Worm (Caenorhabditis elegans) whole organism, late embryonic: ENCODE measurements around the gene Y102A5C.2.
"Not testable (repeated sequence)": the region's sequence is repeated elsewhere in the genome, so short reads cannot be mapped to it uniquely, and the experiment has no call there.

ENCODE experiments used
- C38D4.7 ChIP-seq: fragments of 200-800 bp; sonication (Bioruptor generic); optimal IDR thresholded peaks from 2 replicates; lab custom pipeline; 2018; ENCODE audit warnings: mild to moderate bottlenecking, missing genetic modification characterization, moderate library complexity, missing compliant biosample characterization
- F13H6.1 ChIP-seq: sonication (generic microtip); optimal IDR thresholded peaks from 2 replicates; lab custom pipeline; 2016; ENCODE audit warnings: missing genetic modification characterization, missing compliant biosample characterization
- K02D7.2 ChIP-seq: sonication (generic microtip); optimal IDR thresholded peaks from 2 replicates; lab custom pipeline; 2017; ENCODE audit warnings: mild to moderate bottlenecking, missing genetic modification characterization, missing compliant biosample characterization
- ama-1 ChIP-seq: fragments of 150-350 bp; optimal IDR thresholded peaks from 2 replicates; lab custom pipeline; 2014
- ceh-19 ChIP-seq: fragments of 200-800 bp; sonication (Bioruptor generic); optimal IDR thresholded peaks from 2 replicates; lab custom pipeline; 2018; ENCODE audit warnings: mild to moderate bottlenecking, missing genetic modification characterization, missing compliant biosample characterization
- ceh-48 ChIP-seq: sonication (generic microtip); optimal IDR thresholded peaks from 2 replicates; lab custom pipeline; 2016; ENCODE audit warnings: missing genetic modification characterization, inconsistent platforms, missing compliant biosample characterization
- ceh-9 ChIP-seq: sonication (generic microtip); optimal IDR thresholded peaks from 2 replicates; lab custom pipeline; 2016; ENCODE audit warnings: mild to moderate bottlenecking, missing genetic modification characterization, inconsistent platforms, missing compliant biosample characterization
- che-1 ChIP-seq: sonication (generic microtip); optimal IDR thresholded peaks from 2 replicates; lab custom pipeline; 2016; ENCODE audit warnings: mild to moderate bottlenecking, missing genetic modification characterization, missing compliant biosample characterization
- dmd-4 ChIP-seq: sonication (generic microtip); optimal IDR thresholded peaks from 2 replicates; lab custom pipeline; 2016; ENCODE audit warnings: borderline replicate concordance, missing genetic modification characterization, missing compliant biosample characterization
- fax-1 ChIP-seq: sonication (generic microtip); optimal IDR thresholded peaks from 2 replicates; lab custom pipeline; 2016; ENCODE audit warnings: missing genotype, missing genetic modification characterization, missing compliant biosample characterization
- fkh-10 ChIP-seq: fragments of 150-350 bp; optimal IDR thresholded peaks from 2 replicates; lab custom pipeline; 2014; ENCODE audit warnings: missing biosample characterization, missing genetic modification reagents, missing genetic modification characterization
- fkh-6 ChIP-seq: sonication (generic microtip); optimal IDR thresholded peaks from 2 replicates; lab custom pipeline; 2016; ENCODE audit warnings: missing genetic modification characterization, missing compliant biosample characterization
- gmeb-2 ChIP-seq: sonication (generic microtip); optimal IDR thresholded peaks from 2 replicates; lab custom pipeline; 2016; ENCODE audit warnings: missing genetic modification characterization, inconsistent platforms, missing compliant biosample characterization
- hlh-13 ChIP-seq: fragments of 200-800 bp; sonication (Bioruptor generic); optimal IDR thresholded peaks from 2 replicates; lab custom pipeline; 2018; ENCODE audit warnings: mild to moderate bottlenecking, missing genetic modification characterization, missing compliant biosample characterization
- hlh-30 ChIP-seq: sonication (generic microtip); optimal IDR thresholded peaks from 2 replicates; lab custom pipeline; 2017; ENCODE audit warnings: antibody characterized with exemption, missing genetic modification characterization, missing compliant biosample characterization; ENCODE audit not compliant: insufficient read depth
- hlh-6 ChIP-seq: sonication (generic microtip); optimal IDR thresholded peaks from 2 replicates; lab custom pipeline; 2016; ENCODE audit warnings: missing genotype, missing genetic modification characterization, missing compliant biosample characterization
- lim-6 ChIP-seq: sonication (generic microtip); optimal IDR thresholded peaks from 2 replicates; lab custom pipeline; 2016; ENCODE audit warnings: missing genetic modification characterization, missing compliant biosample characterization
- lin-11 ChIP-seq: fragments of 200-800 bp; sonication (Bioruptor generic); optimal IDR thresholded peaks from 2 replicates; lab custom pipeline; 2018; ENCODE audit warnings: mild to moderate bottlenecking, missing genetic modification characterization, missing compliant biosample characterization
- nfya-1 ChIP-seq: sonication (generic microtip); optimal IDR thresholded peaks from 2 replicates; lab custom pipeline; 2017; ENCODE audit warnings: missing genetic modification characterization, mild to moderate bottlenecking, missing compliant biosample characterization, antibody characterized with exemption, moderate library complexity
- nhr-11 ChIP-seq: fragments of 150-350 bp; optimal IDR thresholded peaks from 2 replicates; lab custom pipeline; 2014; ENCODE audit warnings: missing biosample characterization, missing genetic modification characterization
- odd-2 ChIP-seq: sonication (generic microtip); optimal IDR thresholded peaks from 2 replicates; lab custom pipeline; 2017; ENCODE audit warnings: antibody characterized with exemption, mild to moderate bottlenecking, missing genetic modification characterization, missing compliant biosample characterization
- pqm-1 ChIP-seq: sonication (generic microtip); optimal IDR thresholded peaks from 2 replicates; lab custom pipeline; 2016; ENCODE audit warnings: missing genetic modification characterization, missing compliant biosample characterization
- ref-2 ChIP-seq: sonication (generic microtip); optimal IDR thresholded peaks from 2 replicates; lab custom pipeline; 2016; ENCODE audit warnings: missing genetic modification characterization, missing compliant biosample characterization
- rnt-1 ChIP-seq: sonication (generic microtip); optimal IDR thresholded peaks from 2 replicates; lab custom pipeline; 2016; ENCODE audit warnings: missing genetic modification characterization, missing compliant biosample characterization
- ttx-3 ChIP-seq: sonication (generic microtip); optimal IDR thresholded peaks from 2 replicates; lab custom pipeline; 2016; ENCODE audit warnings: missing genetic modification reagents, missing genetic modification characterization, missing compliant biosample characterization
- unc-3 ChIP-seq, 2 experiments: fragments of 200-800 bp in 1 of 2; sonication (Bioruptor generic) in 1 of 2; sonication (generic microtip) in 1 of 2; conservative IDR thresholded peaks in 1 of 2; optimal IDR thresholded peaks in 1 of 2; 2 replicates each; pipeline versions ENCODE4 v1.3.6 to Lab custom; 2016 to 2022; ENCODE audit warnings: missing compliant biosample characterization in 2 of 2, missing genetic modification characterization in 2 of 2, missing genetic modification reagents in 1 of 2
- unc-42 ChIP-seq: sonication (generic microtip); optimal IDR thresholded peaks from 2 replicates; lab custom pipeline; 2016; ENCODE audit warnings: missing genotype, missing genetic modification characterization, missing compliant biosample characterization
- unc-86 ChIP-seq: sonication (generic microtip); optimal IDR thresholded peaks from 2 replicates; lab custom pipeline; 2016; ENCODE audit warnings: missing genetic modification characterization, missing compliant biosample characterization
- zip-5 ChIP-seq: sonication (generic microtip); optimal IDR thresholded peaks from 2 replicates; lab custom pipeline; 2016; ENCODE audit warnings: missing genetic modification characterization, missing compliant biosample characterization

The Y102A5C.2 gene

ce11 chrV:16938731-16939130, 20.2 kb downstream of the Y102A5C.2 start, which contains the start of gene fbxa-148:
fbxa-148 (plus strand) TSS chrV:16939031.
- TF ChIP-seq unc-3 (GFP tag; conservative IDR thresholded peaks at IDR 0.05; lab: Robert Waterston, UW); unc-3 (tag; optimal IDR thresholded peaks at IDR 0.05; lab: Kevin White, UChicago); ceh-9 (tag; lab: Kevin White, UChicago); lim-6: not testable (repeated sequence)

ce11 chrV:16948011-16948410, 29.5 kb downstream of the Y102A5C.2 start, which contains the start of gene fbxa-112:
fbxa-112 (minus strand) TSS chrV:16948111.
- TF ChIP-seq ama-1 (lab: Kevin White, UChicago); fax-1; dmd-4 (tag; lab: Kevin White, UChicago): not testable (repeated sequence)

ce11 chrV:16949609-16950008, 31.1 kb downstream of the Y102A5C.2 start, which contains the start of gene fbxa-111:
fbxa-111 (minus strand) TSS chrV:16949709.
- TF ChIP-seq C38D4.7 (GFP tag; lab: Kevin White, UChicago); ttx-3 (tag; lab: Kevin White, UChicago); unc-42 (tag; lab: Kevin White, UChicago): not testable (repeated sequence)
- TF ChIP-seq, all 69 proteins: peak for 0; not testable (repeated sequence) for 69

ce11 chrV:16950036-16950435, 31.5 kb downstream of the Y102A5C.2 start:
- TF ChIP-seq hlh-6 (tag; lab: Kevin White, UChicago) = no peak
- TF ChIP-seq unc-86 = no peak
- TF ChIP-seq fkh-10 (GFP tag; lab: Kevin White, UChicago) = no peak
- no peak for TF ChIP-seq C38D4.7 (GFP tag; lab: Kevin White, UChicago)
- TF ChIP-seq ref-2 (tag; lab: Kevin White, UChicago) = no peak
- TF ChIP-seq zip-5 (tag; lab: Kevin White, UChicago) = no peak
- TF ChIP-seq K02D7.2 (tag; lab: Kevin White, UChicago) = no peak
- TF ChIP-seq ceh-9 (tag; lab: Kevin White, UChicago) = no peak
- no peak for TF ChIP-seq nfya-1 (tag; lab: Kevin White, UChicago)
- no peak for TF ChIP-seq fkh-6 (tag; lab: Kevin White, UChicago)
- no peak for TF ChIP-seq hlh-30 (tag; lab: Kevin White, UChicago)
- no peak for TF ChIP-seq unc-42 (tag; lab: Kevin White, UChicago)
- TF ChIP-seq ceh-19 (GFP tag; lab: Kevin White, UChicago) = no peak
- no peak for TF ChIP-seq lin-11 (tag; lab: Kevin White, UChicago)

- TF ChIP-seq F13H6.1 (tag; lab: Kevin White, UChicago) (no peak), fkh-10 (GFP tag; lab: Kevin White, UChicago) (no peak), nhr-11 (tag; lab: Kevin White, UChicago) (no peak), pqm-1 (tag; lab: Kevin White, UChicago) (no peak)
Measured at ce11 chrV:16951504-16951903, 33.0 kb downstream of the Y102A5C.2 start, which contains the start of gene clec-238. clec-238 (plus strand) TSS chrV:16951804.

- TF ChIP-seq ceh-48 (no peak), unc-86 (no peak), fkh-6 (tag; lab: Kevin White, UChicago) (no peak), odd-2 (tag; lab: Kevin White, UChicago) (no peak), hlh-13 (GFP tag; lab: Kevin White, UChicago) (no peak), rnt-1 (no peak), che-1 (tag; lab: Kevin White, UChicago) (no peak), ref-2 (tag; lab: Kevin White, UChicago) (no peak), ttx-3 (tag; lab: Kevin White, UChicago) (no peak), gmeb-2 (tag; lab: Kevin White, UChicago) (no peak)
Measured at ce11 chrV:16954766-16955165, 36.2 kb downstream of the Y102A5C.2 start, which contains the start of gene srh-206. srh-206 (minus strand) TSS chrV:16954866.
